Worm (Caenorhabditis elegans) whole organism, young adult: ENCODE measurements around the gene nos-1.

Source experiments
- akir-1 ChIP-seq: fragments of 200-800 bp; sonication (Bioruptor generic); optimal IDR thresholded peaks from 2 replicates; lab custom pipeline; 2018; ENCODE audit warnings: mild to moderate bottlenecking, missing genetic modification characterization, moderate library complexity, missing compliant biosample characterization
- atf-7 ChIP-seq: sonication (generic microtip); optimal IDR thresholded peaks from 2 replicates; lab custom pipeline; 2017; ENCODE audit warnings: mild to moderate bottlenecking, missing genetic modification characterization, missing compliant biosample characterization
- bed-2 ChIP-seq: fragments of 200-800 bp; sonication (Bioruptor generic); IDR thresholded peaks from 2 replicates; pipeline ENCODE4 v1.3.6; 2022; ENCODE audit warnings: missing genetic modification reagents, missing genetic modification characterization, missing compliant biosample characterization
- ccch-3 ChIP-seq: fragments of 200-800 bp; sonication (Bioruptor generic); optimal IDR thresholded peaks from 2 replicates; lab custom pipeline; 2018; ENCODE audit warnings: mild to moderate bottlenecking, missing genetic modification characterization, missing compliant biosample characterization
- hrde-1 ChIP-seq: sonication (generic microtip); optimal IDR thresholded peaks from 2 replicates; lab custom pipeline; 2016; ENCODE audit warnings: missing genetic modification characterization, mild to moderate bottlenecking, missing compliant biosample characterization, moderate library complexity, missing genotype, missing genetic modification reagents, borderline replicate concordance
- nhr-90 ChIP-seq: sonication (generic microtip); optimal IDR thresholded peaks from 2 replicates; lab custom pipeline; 2016; ENCODE audit warnings: missing genotype, mild to moderate bottlenecking, missing genetic modification characterization, missing compliant biosample characterization
- sea-2 ChIP-seq: fragments of 200-800 bp; sonication (Bioruptor generic); IDR thresholded peaks from 2 replicates; pipeline ENCODE4 v1.3.6; 2022; ENCODE audit warnings: missing genetic modification characterization, missing compliant biosample characterization

DNA sequence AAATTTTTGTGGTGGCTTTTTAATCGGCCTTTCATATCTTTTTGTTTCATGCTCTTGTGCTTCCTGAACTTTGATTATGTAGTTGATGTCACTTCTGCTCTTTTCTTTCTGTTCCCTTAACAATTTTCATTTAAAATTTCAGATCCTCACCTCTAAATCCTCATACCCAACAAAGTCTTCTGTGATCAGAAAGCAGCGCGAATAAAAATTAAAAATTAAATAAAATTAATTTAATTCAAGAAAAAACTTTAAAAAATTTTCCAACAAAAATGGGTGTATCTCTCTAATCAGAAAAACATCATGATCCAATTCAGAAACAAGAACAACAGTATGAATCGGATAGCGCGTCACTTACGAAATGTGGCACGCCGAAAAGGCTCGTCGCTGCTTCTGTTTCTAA, 22.3 kb upstream of the nos-1 start, which contains the start of gene ptp-3:
- no peak for TF ChIP-seq bed-2
- TF ChIP-seq sea-2 (GFP tag; lab: Robert Waterston, UW): no peak
- no peak for TF ChIP-seq hrde-1 (tag; lab: Kevin White, UChicago)
- TF ChIP-seq ccch-3 (GFP tag; lab: Kevin White, UChicago): no peak
- no peak for TF ChIP-seq atf-7 (tag; lab: Kevin White, UChicago)
- no peak for TF ChIP-seq nhr-90 (tag; lab: Kevin White, UChicago)
- TF ChIP-seq akir-1 (GFP tag; lab: Kevin White, UChicago): no peak
